Fruit fly (Drosophila melanogaster): ENCODE results near the gene Saysd1.

The Saysd1 gene

dm6 chr3R:25258628-25259240, 43.7 kb upstream of the Saysd1 start, which contains the start of gene CG11857 (continued):
- TF ChIP-seq maf-S (GFP tag; optimal IDR thresholded peaks at IDR 0.05) (peak; percentile 98), nau (GFP tag; optimal IDR thresholded peaks at IDR 0.05) (no peak), Mrtf (GFP tag; IDR thresholded peaks at IDR 0.05) (peak; percentile 99), her (GFP tag; optimal IDR thresholded peaks at IDR 0.05) (peak; percentile 92), repo (GFP tag; optimal IDR thresholded peaks at IDR 0.05) (peak; percentile 95), CG12155 (GFP tag; optimal IDR thresholded peaks at IDR 0.05) (peak; percentile 98), fu2 (GFP tag; optimal IDR thresholded peaks at IDR 0.05) (peak; percentile 97), pan (optimal IDR thresholded peaks at IDR 0.05) (no peak), pan (GFP tag; optimal IDR thresholded peaks at IDR 0.05 in 1 of 2, IDR thresholded peaks at IDR 0.05 in 1 of 2) (peak in 1 of 2 experiments; percentile 99), toy (GFP tag; IDR thresholded peaks at IDR 0.05) (peak; percentile 97), Oli (tag; optimal IDR thresholded peaks at IDR 0.05) (peak; percentile 96), zf30C (GFP tag; optimal IDR thresholded peaks at IDR 0.05) (peak; percentile 27), CG11085 (GFP tag; IDR thresholded peaks at IDR 0.05) (peak; percentile 99), CG11695 (GFP tag; IDR thresholded peaks at IDR 0.05) (peak; percentile 96), HmgD (GFP tag; optimal IDR thresholded peaks at IDR 0.05) (peak; percentile 95), Kr (GFP tag; optimal IDR thresholded peaks at IDR 0.05) (peak; percentile 21), Dfd (GFP tag; optimal IDR thresholded peaks at IDR 0.05) (peak in 1 of 2 experiments; percentile 82), CG17359 (tag; optimal IDR thresholded peaks at IDR 0.05) (peak; percentile 98), CG14050 (GFP tag; IDR thresholded peaks at IDR 0.05) (peak; percentile 98), CG9876 (GFP tag; optimal IDR thresholded peaks at IDR 0.05) (peak; percentile 96), en (GFP tag; optimal IDR thresholded peaks at IDR 0.05) (peak; percentile 90), NFAT (GFP tag; IDR thresholded peaks at IDR 0.05) (peak; percentile 99), B-H2 (GFP tag; optimal IDR thresholded peaks at IDR 0.05) (peak; percentile 98), so (GFP tag; IDR thresholded peaks at IDR 0.05) (peak; percentile 97), ERR (GFP tag; optimal IDR thresholded peaks at IDR 0.05) (peak; percentile 95), CG10979 (tag; optimal IDR thresholded peaks at IDR 0.05) (peak; percentile 95), CG3163 (GFP tag; optimal IDR thresholded peaks at IDR 0.05) (peak; percentile 87), mirr (GFP tag; optimal IDR thresholded peaks at IDR 0.05) (peak; percentile 95), CG32772 (GFP tag; IDR thresholded peaks at IDR 0.05) (peak; percentile 99), CG6175 (GFP tag; IDR thresholded peaks at IDR 0.05) (peak; percentile 98), lola (GFP tag; optimal IDR thresholded peaks at IDR 0.05) (peak in 1 of 3 experiments; percentile 97), CG4617 (GFP tag; optimal IDR thresholded peaks at IDR 0.05; ENCODE audit: borderline replicate concordance) (peak; percentile 99), CG43689 (GFP tag; IDR thresholded peaks at IDR 0.05) (peak; percentile 93), Xbp1 (GFP tag; optimal IDR thresholded peaks at IDR 0.05) (peak; percentile 100), vvl (GFP tag; IDR thresholded peaks at IDR 0.05) (peak; percentile 99), pros (GFP tag; optimal IDR thresholded peaks at IDR 0.05) (peak; percentile 8), MESR4 (GFP tag; optimal IDR thresholded peaks at IDR 0.05) (peak; percentile 91), cato (GFP tag; optimal IDR thresholded peaks at IDR 0.05; ENCODE audit: borderline replicate concordance) (peak; percentile 97), CG18599 (GFP tag; optimal IDR thresholded peaks at IDR 0.05) (peak; percentile 97), nerfin-1 (tag; optimal IDR thresholded peaks at IDR 0.05) (peak; percentile 95), pb (GFP tag; optimal IDR thresholded peaks at IDR 0.05) (peak; percentile 92), CG2678 (tag; optimal IDR thresholded peaks at IDR 0.05) (peak; percentile 98), CG16813 (GFP tag; IDR thresholded peaks at IDR 0.05; ENCODE audit: partially characterized antibody) (peak; percentile 100), Blimp-1 (GFP tag; optimal IDR thresholded peaks at IDR 0.05) (peak; percentile 95), D19B (GFP tag; optimal IDR thresholded peaks at IDR 0.05) (peak; percentile 90), CG11560 (tag; IDR thresholded peaks at IDR 0.05) (peak; percentile 93), CG10462 (GFP tag; optimal IDR thresholded peaks at IDR 0.05) (peak; percentile 97), lab (GFP tag; optimal IDR thresholded peaks at IDR 0.05) (peak; percentile 98), Nf-YB (GFP tag; optimal IDR thresholded peaks at IDR 0.05) (peak; percentile 80), CG17328 (GFP tag; IDR thresholded peaks at IDR 0.05) (peak; percentile 99)

Data from whole organism, embryonic.